Worm (Caenorhabditis elegans) whole organism, L3 larva: ENCODE results near the gene C25E10.16.

ENCODE experiments used
- fkh-10 ChIP-seq: sonication (generic microtip); optimal IDR thresholded peaks from 2 replicates; lab custom pipeline; 2017; ENCODE audit warnings: missing biosample characterization, missing genetic modification reagents, missing genetic modification characterization
- fos-1 ChIP-seq: fragments of 150-350 bp; optimal IDR thresholded peaks from 2 replicates; lab custom pipeline; 2014; ENCODE audit warnings: missing biosample characterization, missing genetic modification characterization
- lin-15B ChIP-seq: fragments of 150-350 bp; optimal IDR thresholded peaks from 2 replicates; lab custom pipeline; 2014; ENCODE audit warnings: missing biosample characterization, missing genetic modification characterization
- lsy-12 ChIP-seq: sonication (generic microtip); optimal IDR thresholded peaks from 2 replicates; lab custom pipeline; 2016; ENCODE audit warnings: mild to moderate bottlenecking, missing genetic modification characterization, missing compliant biosample characterization
- nhr-76 ChIP-seq: fragments of 150-350 bp; sonication (generic microtip); optimal IDR thresholded peaks from 5 replicates; lab custom pipeline; 2014; ENCODE audit warnings: missing biosample characterization, missing genetic modification characterization
- pha-4 ChIP-seq: fragments of 150-350 bp; optimal IDR thresholded peaks from 2 replicates; lab custom pipeline; 2014; ENCODE audit warnings: missing biosample characterization, missing genetic modification reagents, missing genetic modification characterization
- skn-1 ChIP-seq: fragments of 150-350 bp; optimal IDR thresholded peaks from 2 replicates; lab custom pipeline; 2014; ENCODE audit warnings: missing biosample characterization, missing genetic modification characterization

DNA sequence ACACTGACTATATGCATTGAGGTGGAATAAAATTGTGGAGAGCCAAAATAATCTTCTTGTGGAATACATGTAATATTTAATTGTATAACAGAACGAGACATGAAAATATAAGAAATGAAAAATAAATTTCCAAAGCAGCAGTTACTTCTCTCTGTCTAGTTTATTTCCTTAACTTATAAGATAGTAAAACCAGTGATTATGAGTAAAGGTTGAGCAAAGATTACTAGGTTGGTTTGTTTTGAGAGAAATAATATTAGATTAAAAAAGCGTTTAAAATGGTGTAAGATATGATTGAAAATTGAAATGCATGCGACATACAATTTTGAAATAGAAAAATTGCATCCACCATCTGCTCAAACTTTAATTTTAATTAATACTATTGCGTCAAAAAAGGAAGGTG, 45.6 kb downstream of the C25E10.16 start, which contains the start of gene srh-201:
- no peak for TF ChIP-seq nhr-76 (tag; lab: Kevin White, UChicago)
- TF ChIP-seq fkh-10: no peak
- no peak for TF ChIP-seq lin-15B (tag; lab: Kevin White, UChicago)
- TF ChIP-seq fos-1: no peak
- no peak for TF ChIP-seq pha-4 (tag; lab: Kevin White, UChicago)
- TF ChIP-seq lsy-12: no peak
- no peak for TF ChIP-seq skn-1 (tag; lab: Kevin White, UChicago)
